Fruit fly (Drosophila melanogaster) whole organism, embryonic: Measurements from ENCODE around the gene thoc7.

ENCODE experiments used
- ATbp ChIP-seq: fragments of 200-800 bp; sonication (Bioruptor generic); optimal IDR thresholded peaks from 2 replicates; lab custom pipeline; 2017; ENCODE audit warnings: missing biosample characterization, mild to moderate bottlenecking, missing genetic modification characterization, missing genetic modification reagents
- Aef1 ChIP-seq: fragments of 200-800 bp; sonication (Bioruptor generic); IDR thresholded peaks from 3 replicates; pipeline ENCODE4 v1.3.6; 2022; ENCODE audit warnings: missing biosample characterization, missing genetic modification characterization
- B-H1 ChIP-seq: fragments of 200-800 bp; sonication (Bioruptor generic); IDR thresholded peaks from 3 replicates; pipeline ENCODE4 v1.3.6; 2022; ENCODE audit warnings: missing biosample characterization, missing genetic modification characterization
- B-H2 ChIP-seq: fragments of 200-800 bp; sonication (Bioruptor generic); optimal IDR thresholded peaks from 2 replicates; lab custom pipeline; 2018; ENCODE audit warnings: missing biosample characterization, mild to moderate bottlenecking, missing genetic modification characterization
- CG10654 ChIP-seq: fragments of 200-800 bp; sonication (Bioruptor generic); optimal IDR thresholded peaks from 2 replicates; lab custom pipeline; 2016; ENCODE audit warnings: missing biosample characterization, missing genetic modification characterization
- CG11695 ChIP-seq: fragments of 200-800 bp; sonication (Bioruptor generic); IDR thresholded peaks from 3 replicates; pipeline ENCODE4 v1.3.6; 2022; ENCODE audit warnings: missing biosample characterization, missing genetic modification characterization
- CG12299 ChIP-seq: fragments of 200-800 bp; sonication (Bioruptor generic); optimal IDR thresholded peaks from 2 replicates; lab custom pipeline; 2018; ENCODE audit warnings: missing biosample characterization, mild to moderate bottlenecking, missing genetic modification characterization
- CG13894 ChIP-seq: fragments of 200-800 bp; sonication (Bioruptor generic); optimal IDR thresholded peaks from 3 replicates; lab custom pipeline; 2018; ENCODE audit warnings: missing biosample characterization, mild to moderate bottlenecking, missing genetic modification characterization, moderate library complexity
- CG18011 ChIP-seq: fragments of 200-800 bp; sonication (Bioruptor generic); optimal IDR thresholded peaks from 2 replicates; lab custom pipeline; 2017; ENCODE audit warnings: missing biosample characterization, missing genetic modification characterization, mild to moderate bottlenecking, moderate library complexity, missing genotype
- CG18599 ChIP-seq: fragments of 200-800 bp; sonication (Bioruptor generic); optimal IDR thresholded peaks from 3 replicates; lab custom pipeline; 2017; ENCODE audit warnings: missing biosample characterization, missing genetic modification characterization, mild to moderate bottlenecking, moderate library complexity, missing genetic modification reagents
- CG2199 ChIP-seq: fragments of 200-800 bp; sonication (Bioruptor generic); IDR thresholded peaks from 3 replicates; pipeline ENCODE4 v1.3.6; 2022; ENCODE audit warnings: missing biosample characterization, missing genetic modification characterization
- CG34224 ChIP-seq: fragments of 200-800 bp; sonication (Bioruptor generic); IDR thresholded peaks from 3 replicates; pipeline ENCODE4 v1.3.6; 2022; ENCODE audit warnings: missing biosample characterization, missing genetic modification characterization; ENCODE audit not compliant: partially characterized antibody
- CG34422 ChIP-seq: fragments of 200-800 bp; sonication (Bioruptor generic); IDR thresholded peaks from 3 replicates; pipeline ENCODE4 v1.3.6; 2022; ENCODE audit warnings: missing biosample characterization, missing genetic modification characterization
- CG4820 ChIP-seq: fragments of 200-800 bp; sonication (Bioruptor generic); optimal IDR thresholded peaks from 3 replicates; lab custom pipeline; 2016; ENCODE audit warnings: missing biosample characterization, missing genetic modification characterization
- CG6791 ChIP-seq: fragments of 200-800 bp; sonication (Bioruptor generic); IDR thresholded peaks from 3 replicates; pipeline ENCODE4 v1.3.6; 2022; ENCODE audit warnings: missing biosample characterization, missing genetic modification characterization; ENCODE audit not compliant: partially characterized antibody
- CG6854 ChIP-seq: fragments of 200-800 bp; sonication (Bioruptor generic); optimal IDR thresholded peaks from 3 replicates; lab custom pipeline; 2017; ENCODE audit warnings: missing biosample characterization, mild to moderate bottlenecking, missing genetic modification characterization
- CG7271 ChIP-seq: fragments of 200-800 bp; sonication (Bioruptor generic); optimal IDR thresholded peaks from 2 replicates; lab custom pipeline; 2018; ENCODE audit warnings: missing biosample characterization, mild to moderate bottlenecking, missing genetic modification characterization, moderate library complexity
- CG7357 ChIP-seq: fragments of 200-800 bp; sonication (Bioruptor generic); IDR thresholded peaks from 3 replicates; pipeline ENCODE4 v1.3.6; 2022; ENCODE audit warnings: missing biosample characterization, missing genetic modification characterization
- Dip2 ChIP-seq: fragments of 200-800 bp; sonication (Bioruptor generic); IDR thresholded peaks from 2 replicates; pipeline ENCODE4 v1.3.6; 2022; ENCODE audit warnings: missing biosample characterization, missing genetic modification characterization
- Hand ChIP-seq: fragments of 200-800 bp; sonication (Bioruptor generic); optimal IDR thresholded peaks from 2 replicates; lab custom pipeline; 2017; ENCODE audit warnings: mild to moderate bottlenecking, missing biosample characterization, missing genetic modification reagents, missing genetic modification characterization
- HmgD ChIP-seq: fragments of 200-800 bp; sonication (Bioruptor generic); optimal IDR thresholded peaks from 3 replicates; lab custom pipeline; 2016; ENCODE audit warnings: missing biosample characterization, missing genetic modification characterization
- Kr ChIP-seq: fragments of 200-800 bp; sonication (Bioruptor generic); optimal IDR thresholded peaks from 2 replicates; lab custom pipeline; 2017; ENCODE audit warnings: missing biosample characterization, mild to moderate bottlenecking, missing genetic modification characterization
- MTF-1 ChIP-seq: fragments of 200-800 bp; sonication (Bioruptor generic); optimal IDR thresholded peaks from 2 replicates; lab custom pipeline; 2018; ENCODE audit warnings: missing biosample characterization, mild to moderate bottlenecking, missing genetic modification characterization, borderline replicate concordance
- Med ChIP-seq: fragments of 200-800 bp; sonication (Bioruptor generic); peaks from one replicate; lab custom pipeline; 2016; ENCODE audit warnings: missing biosample characterization, missing genetic modification characterization, mild to moderate bottlenecking, inconsistent platforms, moderate library complexity
- Myb ChIP-seq: fragments of 200-800 bp; sonication (Bioruptor generic); optimal IDR thresholded peaks from 2 replicates; lab custom pipeline; 2016; ENCODE audit warnings: missing biosample characterization, missing genetic modification characterization
- Nf-YC ChIP-seq: fragments of 200-800 bp; optimal IDR thresholded peaks from 3 replicates; lab custom pipeline; 2019; ENCODE audit warnings: missing biosample characterization, mild to moderate bottlenecking, missing genetic modification characterization, moderate library complexity
- Rfx ChIP-seq: fragments of 200-800 bp; sonication (Bioruptor generic); IDR thresholded peaks from 2 replicates; pipeline ENCODE4 v1.3.6; 2022; ENCODE audit warnings: missing biosample characterization, missing genetic modification characterization
- Sry-β ChIP-seq: fragments of 200-800 bp; sonication (Bioruptor generic); optimal IDR thresholded peaks from 2 replicates; lab custom pipeline; 2018; ENCODE audit warnings: missing biosample characterization, mild to moderate bottlenecking, missing genetic modification characterization, moderate library complexity
- caup ChIP-seq: fragments of 200-800 bp; sonication (Bioruptor generic); optimal IDR thresholded peaks from 3 replicates; lab custom pipeline; 2017; ENCODE audit warnings: missing biosample characterization, mild to moderate bottlenecking, missing genetic modification characterization, moderate library complexity; ENCODE audit not compliant: severe bottlenecking
- chm ChIP-seq: fragments of 200-800 bp; sonication (Bioruptor generic); IDR thresholded peaks from 2 replicates; pipeline ENCODE4 v1.3.6; 2022; ENCODE audit warnings: missing biosample characterization, missing genetic modification characterization
- chn ChIP-seq: fragments of 200-800 bp; sonication (Bioruptor generic); optimal IDR thresholded peaks from 2 replicates; lab custom pipeline; 2016; ENCODE audit warnings: missing biosample characterization, missing genetic modification characterization
- danr ChIP-seq: fragments of 200-800 bp; sonication (Bioruptor generic); IDR thresholded peaks from 2 replicates; pipeline ENCODE4 v1.3.6; 2022; ENCODE audit warnings: missing biosample characterization, missing genetic modification characterization
- ems ChIP-seq: fragments of 200-800 bp; sonication (Bioruptor generic); optimal IDR thresholded peaks from 3 replicates; lab custom pipeline; 2016; ENCODE audit warnings: missing biosample characterization, missing genetic modification characterization
- fd64A ChIP-seq: fragments of 200-800 bp; sonication (Bioruptor generic); optimal IDR thresholded peaks from 3 replicates; lab custom pipeline; 2018; ENCODE audit warnings: missing biosample characterization, mild to moderate bottlenecking, missing genetic modification characterization
- jigr1 ChIP-seq: fragments of 200-800 bp; sonication (Bioruptor generic); IDR thresholded peaks from 3 replicates; pipeline ENCODE4 v1.3.6; 2022; ENCODE audit warnings: missing biosample characterization, missing genetic modification characterization
- lmd ChIP-seq: fragments of 200-800 bp; sonication (Bioruptor generic); IDR thresholded peaks from 2 replicates; pipeline ENCODE4 v1.3.6; 2022; ENCODE audit warnings: missing biosample characterization, missing genetic modification characterization
- lov ChIP-seq, 2 experiments: fragments of 200-800 bp in 1 of 2; fragments of >200 bp in 1 of 2; sonication (Bioruptor generic) in 1 of 2; IDR thresholded peaks in 1 of 2; optimal IDR thresholded peaks in 1 of 2; 2 replicates in 1 of 2; 3 replicates in 1 of 2; pipeline versions ENCODE4 v1.3.6 to Lab custom; 2017 to 2022; ENCODE audit warnings: missing biosample characterization in 1 of 2, missing genetic modification characterization in 1 of 2
- luna ChIP-seq: fragments of 200-800 bp; sonication (Bioruptor generic); optimal IDR thresholded peaks from 2 replicates; lab custom pipeline; 2016; ENCODE audit warnings: missing biosample characterization, missing genetic modification characterization
- phol ChIP-seq: fragments of 200-800 bp; sonication (Bioruptor generic); optimal IDR thresholded peaks from 3 replicates; lab custom pipeline; 2018; ENCODE audit warnings: missing biosample characterization, mild to moderate bottlenecking, missing genetic modification characterization, moderate library complexity
- prd ChIP-seq, 3 experiments: fragments of >200 bp in 2 of 3; fragments of 200-800 bp in 1 of 3; sonication (Bioruptor generic) in 1 of 3; optimal IDR thresholded peaks in 2 of 3; IDR thresholded peaks in 1 of 3; 2 replicates in 2 of 3; 3 replicates in 1 of 3; pipeline versions ENCODE4 v1.3.6 to Lab custom; 2017 to 2022; ENCODE audit warnings: missing biosample characterization in 1 of 3, missing genetic modification characterization in 1 of 3
- schlank ChIP-seq: fragments of 200-800 bp; sonication (Bioruptor generic); optimal IDR thresholded peaks from 2 replicates; lab custom pipeline; 2018; ENCODE audit warnings: missing biosample characterization, mild to moderate bottlenecking, missing genetic modification characterization
- seq ChIP-seq: fragments of 200-800 bp; sonication (Bioruptor generic); IDR thresholded peaks from 2 replicates; pipeline ENCODE4 v1.3.6; 2022; ENCODE audit warnings: missing biosample characterization, missing genetic modification characterization
- ssp ChIP-seq: fragments of 200-800 bp; sonication (Bioruptor generic); IDR thresholded peaks from 2 replicates; pipeline ENCODE4 v1.3.6; 2022; ENCODE audit warnings: missing biosample characterization, missing genetic modification characterization
- tap ChIP-seq: fragments of 200-800 bp; optimal IDR thresholded peaks from 3 replicates; lab custom pipeline; 2019; ENCODE audit warnings: missing biosample characterization, mild to moderate bottlenecking, missing genetic modification characterization, moderate library complexity
- tna ChIP-seq: fragments of 200-800 bp; sonication (Bioruptor generic); IDR thresholded peaks from 2 replicates; pipeline ENCODE4 v1.3.6; 2022; ENCODE audit warnings: missing biosample characterization, missing genetic modification characterization; ENCODE audit not compliant: partially characterized antibody
- twi ChIP-seq: fragments of 200-800 bp; optimal IDR thresholded peaks from 2 replicates; lab custom pipeline; 2019; ENCODE audit warnings: missing biosample characterization, mild to moderate bottlenecking, missing genetic modification characterization, moderate library complexity

The thoc7 gene

DNA sequence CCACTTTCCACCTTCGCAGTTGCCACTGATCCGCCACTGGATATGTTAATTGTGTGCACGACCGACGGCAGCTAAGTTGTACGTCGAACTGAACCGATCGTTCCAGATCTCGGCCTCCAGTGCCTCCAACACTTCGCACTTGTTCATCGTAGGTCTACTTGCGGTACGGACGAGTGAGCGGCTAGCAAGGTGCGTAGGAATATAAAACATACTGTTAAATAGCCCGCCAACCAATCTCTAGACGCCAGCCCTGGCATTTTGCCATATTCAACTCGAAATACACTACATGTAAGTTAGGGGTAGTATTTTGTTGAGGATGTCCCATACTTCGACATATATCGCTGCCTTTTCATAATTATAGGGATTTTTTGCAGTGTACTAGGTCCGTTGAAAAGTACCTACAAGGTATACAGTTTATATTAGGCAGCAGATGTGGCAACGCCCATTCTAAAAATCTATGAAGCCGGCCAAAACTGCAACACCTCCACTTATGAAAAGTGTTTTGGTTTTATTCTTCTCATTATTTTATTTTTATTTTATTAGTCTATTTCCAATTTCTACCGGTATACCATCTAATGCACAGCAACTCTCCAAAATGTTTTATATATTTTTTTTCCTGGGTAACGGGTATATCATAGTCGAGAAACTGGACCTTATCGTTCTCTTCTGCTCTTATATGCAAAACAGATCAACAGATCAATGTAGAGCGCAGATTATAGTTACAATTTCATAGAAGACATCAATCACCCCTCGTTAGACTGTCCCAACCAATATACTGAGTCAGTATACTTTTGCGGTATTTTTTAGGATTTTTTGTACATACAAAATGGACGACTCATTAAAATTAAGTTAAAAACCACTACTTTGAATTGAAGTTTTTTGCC is 10.8 kb upstream of the thoc7 start, which contains the start of the genes pyx and CG33229 (continued):
- TF ChIP-seq HmgD (GFP tag; lab: Kevin White, UChicago) (no peak), chm (peak; percentile 37; the same call in 1 of the 2 replicates), chn (GFP tag; lab: Kevin White, UChicago) (peak; percentile 84), tna (no peak; the same call in 1 of the 2 replicates), B-H1 (GFP tag; lab: Robert Waterston, UW) (peak; percentile 60; the same call in 2 of the 3 replicates), CG13894 (peak; percentile 88), CG10654 (GFP tag; lab: Kevin White, UChicago) (peak; percentile 83), ems (GFP tag; lab: Kevin White, UChicago) (peak; percentile 77), Aef1 (GFP tag; lab: Robert Waterston, UW) (peak; percentile 75; the same call in 2 of the 3 replicates), seq (GFP tag; lab: Robert Waterston, UW) (peak; percentile 71; the same call in 1 of the 2 replicates), Sry-β (GFP tag; lab: Kevin White, UChicago) (no peak), CG12299 (peak; percentile 35), fd64A (no peak), CG7271 (tag; lab: Kevin White, UChicago) (no peak), CG18599 (GFP tag; lab: Kevin White, UChicago) (peak; percentile 82), Myb (GFP tag; lab: Kevin White, UChicago) (peak; percentile 59), CG18011 (peak; percentile 57), MTF-1 (GFP tag; lab: Kevin White, UChicago) (no peak), CG6854 (peak; percentile 19), CG34422 (GFP tag; lab: Robert Waterston, UW) (peak; percentile 88), Kr (no peak), luna (GFP tag; lab: Kevin White, UChicago) (peak; percentile 38), prd (optimal IDR thresholded peaks at IDR 0.05; lab: Kevin White, UChicago) (no peak), prd (GFP tag; IDR thresholded peaks at IDR 0.05; lab: Robert Waterston, UW) (peak; percentile 83), CG4820 (GFP tag; lab: Kevin White, UChicago) (peak; percentile 81), Nf-YC (tag; lab: Kevin White, UChicago) (peak; percentile 81), Med (GFP tag; lab: Kevin White, UChicago) (peak; percentile 95), caup (GFP tag; lab: Kevin White, UChicago) (peak; percentile 77), tap (tag; lab: Kevin White, UChicago) (peak; percentile 62), CG7357 (peak; percentile 77), danr (GFP tag; lab: Robert Waterston, UW) (peak; percentile 73), CG11695 (GFP tag; lab: Robert Waterston, UW) (peak; percentile 69; the same call in 1 of the 3 replicates), twi (tag; lab: Kevin White, UChicago) (peak; percentile 77), Rfx (GFP tag; lab: Robert Waterston, UW) (peak; percentile 94), lmd (GFP tag; lab: Robert Waterston, UW) (peak; percentile 91), CG6791 (GFP tag; lab: Robert Waterston, UW) (peak; percentile 34; the same call in 1 of the 3 replicates), Hand (GFP tag; lab: Kevin White, UChicago) (peak; percentile 63), ssp (GFP tag; lab: Robert Waterston, UW) (peak; percentile 80), B-H2 (GFP tag; lab: Kevin White, UChicago) (peak; percentile 93), CG2199 (GFP tag; lab: Robert Waterston, UW) (0 out of 3 replicates have a peak, but pooled peaks have one; percentile 57), phol (peak; percentile 90), jigr1 (0 out of 3 replicates have a peak, but pooled peaks have one; percentile 40), CG34224 (GFP tag; lab: Robert Waterston, UW) (no peak), schlank (tag; lab: Kevin White, UChicago) (peak; percentile 73), lov (optimal IDR thresholded peaks at IDR 0.05; lab: Kevin White, UChicago) (no peak), lov (GFP tag; IDR thresholded peaks at IDR 0.05; lab: Robert Waterston, UW) (no peak), Dip2 (GFP tag; lab: Robert Waterston, UW) (0 out of 2 replicates have a peak, but pooled peaks have one; percentile 21), ATbp (GFP tag; lab: Kevin White, UChicago) (peak; percentile 57)
